Fruit fly (Drosophila melanogaster): Measurements from ENCODE around the gene VhaPPA1-1.

Gene VhaPPA1-1

DNA sequence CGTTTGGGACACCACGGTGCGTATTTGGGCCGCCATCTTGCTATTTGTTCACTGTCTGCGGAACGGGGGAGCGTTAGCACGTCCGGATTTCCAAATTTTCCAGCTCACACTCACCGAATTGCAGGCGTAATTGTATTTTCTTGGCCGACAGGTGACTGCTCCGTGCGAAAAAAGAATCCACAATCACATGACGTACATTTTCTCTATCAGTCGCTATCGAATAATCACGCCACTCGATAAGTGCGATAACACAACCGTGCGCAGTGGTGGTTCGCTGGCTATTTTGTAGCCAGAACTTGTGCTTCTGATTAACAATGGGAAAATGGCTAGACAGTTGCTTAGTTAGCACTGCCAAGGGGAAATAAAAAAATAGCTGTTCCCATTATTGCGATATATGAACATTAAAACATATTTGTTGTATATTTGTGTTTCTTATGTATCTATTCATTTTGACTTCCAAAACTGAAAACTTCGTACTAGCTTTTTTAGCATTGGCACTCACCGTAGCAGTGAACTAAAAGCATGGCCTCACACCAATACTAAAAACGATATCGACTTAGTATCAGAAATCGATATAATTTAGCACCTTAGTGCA is at the start of gene VhaPPA1-1 (continued):
- TF ChIP-seq CG11723 (GFP tag; optimal IDR thresholded peaks at IDR 0.05) = no peak
- TF ChIP-seq CG11695 (GFP tag; IDR thresholded peaks at IDR 0.05) = no peak
- TF ChIP-seq HLH3B (GFP tag; IDR thresholded peaks at IDR 0.05) = no peak
- TF ChIP-seq Abd-B (GFP tag; optimal IDR thresholded peaks at IDR 0.05) = peak; percentile 46
- peak; percentile 32 for TF ChIP-seq CG9727 (GFP tag; optimal IDR thresholded peaks at IDR 0.05)
- no peak for TF ChIP-seq slou (GFP tag; optimal IDR thresholded peaks at IDR 0.05)
- peak; percentile 10 for TF ChIP-seq Ssrp (tag; optimal IDR thresholded peaks at IDR 0.05)
- no peak for TF ChIP-seq Hr51 (GFP tag; optimal IDR thresholded peaks at IDR 0.05)
- TF ChIP-seq fd3F (GFP tag; optimal IDR thresholded peaks at IDR 0.05) = no peak
- no peak for TF ChIP-seq sim (GFP tag; IDR thresholded peaks at IDR 0.05)
- TF ChIP-seq Xbp1 (GFP tag; optimal IDR thresholded peaks at IDR 0.05) = peak; percentile 37
- peak; percentile 86 for TF ChIP-seq Sry-δ (GFP tag; optimal IDR thresholded peaks at IDR 0.05)
- TF ChIP-seq E2f1 (GFP tag; IDR thresholded peaks at IDR 0.05) = no peak
- peak; percentile 42 for TF ChIP-seq HmgZ (tag; optimal IDR thresholded peaks at IDR 0.05)
- TF ChIP-seq eyg (GFP tag; optimal IDR thresholded peaks at IDR 0.05) = no peak
- no peak for TF ChIP-seq Antp (GFP tag; optimal IDR thresholded peaks at IDR 0.05)
- no peak for TF ChIP-seq Hmx (GFP tag; optimal IDR thresholded peaks at IDR 0.05)
- peak; percentile 17 for TF ChIP-seq CG34376 (GFP tag; optimal IDR thresholded peaks at IDR 0.05)
- TF ChIP-seq Mad (GFP tag; optimal IDR thresholded peaks at IDR 0.05) = no peak
- TF ChIP-seq gcm2 (GFP tag; optimal IDR thresholded peaks at IDR 0.05) = no peak
- TF ChIP-seq ssp (GFP tag; IDR thresholded peaks at IDR 0.05) = no peak
- peak; percentile 99 for TF ChIP-seq CG2116 (GFP tag; optimal IDR thresholded peaks at IDR 0.05)
- no peak for TF ChIP-seq CG7928 (GFP tag; optimal IDR thresholded peaks at IDR 0.05)
- TF ChIP-seq CG12744 (GFP tag; optimal IDR thresholded peaks at IDR 0.05) = no peak
- no peak for TF ChIP-seq Awh (GFP tag; IDR thresholded peaks at IDR 0.05)
- TF ChIP-seq CG31441 (GFP tag; IDR thresholded peaks at IDR 0.05) = 0 out of 2 replicates have a peak, but pooled peaks have one; percentile 45
- TF ChIP-seq dmrt99B (tag; optimal IDR thresholded peaks at IDR 0.05) = no peak
- TF ChIP-seq pb (GFP tag; optimal IDR thresholded peaks at IDR 0.05) = no peak
- no peak for TF ChIP-seq CG18599 (GFP tag; optimal IDR thresholded peaks at IDR 0.05)
- peak; percentile 17 for TF ChIP-seq Fer1 (GFP tag; optimal IDR thresholded peaks at IDR 0.05)
- TF ChIP-seq sc (optimal IDR thresholded peaks at IDR 0.05) = no peak
- TF ChIP-seq sc (GFP tag; optimal IDR thresholded peaks at IDR 0.05) = no peak
- peak; percentile 57; the same call in 1 of the 2 replicates for TF ChIP-seq chm (GFP tag; IDR thresholded peaks at IDR 0.05)
- TF ChIP-seq Pdp1 (GFP tag; optimal IDR thresholded peaks at IDR 0.05) = peak in 1 of 2 experiments; percentile 39
- TF ChIP-seq CrebB (tag; optimal IDR thresholded peaks at IDR 0.05) = no peak
- no peak for TF ChIP-seq Aef1 (GFP tag; IDR thresholded peaks at IDR 0.05)
- TF ChIP-seq jing (GFP tag; optimal IDR thresholded peaks at IDR 0.05) = no peak
- no peak for TF ChIP-seq kni (GFP tag; optimal IDR thresholded peaks at IDR 0.05)
- peak; percentile 5 for TF ChIP-seq grn (GFP tag; optimal IDR thresholded peaks at IDR 0.05)
- no peak for TF ChIP-seq CG15073 (GFP tag; optimal IDR thresholded peaks at IDR 0.05)
- TF ChIP-seq ab (GFP tag; optimal IDR thresholded peaks at IDR 0.05) = no peak
- peak; percentile 60 for TF ChIP-seq Nf-YC (tag; optimal IDR thresholded peaks at IDR 0.05)
- TF ChIP-seq nerfin-2 (GFP tag; IDR thresholded peaks at IDR 0.05; ENCODE audit: partially characterized antibody) = no peak; the same call in 1 of the 2 replicates
- no peak for TF ChIP-seq Blimp-1 (GFP tag; optimal IDR thresholded peaks at IDR 0.05)
- no peak for TF ChIP-seq Taf1 (GFP tag; IDR thresholded peaks at IDR 0.05)
- no peak for TF ChIP-seq Atf3 (GFP tag; optimal IDR thresholded peaks at IDR 0.05)
- peak; percentile 84 for TF ChIP-seq Ets97D (GFP tag; optimal IDR thresholded peaks at IDR 0.05)
- TF ChIP-seq Dref (GFP tag; IDR thresholded peaks at IDR 0.05) = peak; percentile 74
- TF ChIP-seq Eip74EF (GFP tag; optimal IDR thresholded peaks at IDR 0.05) = no peak
- TF ChIP-seq CG4707 (GFP tag; optimal IDR thresholded peaks at IDR 0.05) = no peak
- no peak for TF ChIP-seq CG30431 (GFP tag; optimal IDR thresholded peaks at IDR 0.05)

Measured in whole organism, embryonic.